Worm (Caenorhabditis elegans): ENCODE results near the gene C12D8.13.
A peak's percentile ranks its signal among the peaks of the same experiment; 100 is the strongest.

C12D8.13 gene

DNA sequence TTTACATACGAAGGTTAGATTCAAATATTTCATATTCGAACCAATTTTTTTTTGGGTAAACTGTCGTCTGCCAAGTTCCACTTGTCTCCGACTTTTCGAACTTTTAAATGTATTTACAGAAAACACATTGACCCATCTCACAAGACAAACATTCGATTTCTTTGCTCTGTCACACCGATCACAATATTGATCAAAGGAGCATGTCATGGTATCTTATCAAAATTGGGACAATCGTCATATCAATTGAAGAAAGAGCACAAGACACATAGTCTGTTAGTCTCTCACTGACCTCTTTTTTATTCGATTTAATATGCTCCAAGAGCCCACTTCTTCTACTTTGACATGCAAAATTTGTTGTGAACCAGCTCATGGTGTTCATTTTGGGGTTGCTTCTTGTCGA is 35.5 kb upstream of the C12D8.13 start, which contains the start of gene nhr-232 (continued):
- TF ChIP-seq cey-2 (tag; optimal IDR thresholded peaks at IDR 0.05; ENCODE audit: borderline replicate concordance, insufficient read depth): no peak
- no peak for TF ChIP-seq lsy-2 (tag; optimal IDR thresholded peaks at IDR 0.05)
- TF ChIP-seq fos-1 (tag; optimal IDR thresholded peaks at IDR 0.05): no peak
- TF ChIP-seq ceh-44 (GFP tag; IDR thresholded peaks at IDR 0.05): no peak
- no peak for TF ChIP-seq fkh-10 (GFP tag; optimal IDR thresholded peaks at IDR 0.05)
- TF ChIP-seq F26F4.8 (GFP tag; conservative IDR thresholded peaks at IDR 0.05): no peak
- peak; percentile 75 for TF ChIP-seq hlh-11 (tag; optimal IDR thresholded peaks at IDR 0.05)
- peak; percentile 52 for TF ChIP-seq mxl-3 (GFP tag; optimal IDR thresholded peaks at IDR 0.05)
- no peak for TF ChIP-seq daf-12 (tag; optimal IDR thresholded peaks at IDR 0.05)
- no peak for TF ChIP-seq nhr-41 (GFP tag; IDR thresholded peaks at IDR 0.05)
- no peak for TF ChIP-seq ZK337.2 (GFP tag; IDR thresholded peaks at IDR 0.05)
- no peak for TF ChIP-seq ceh-32 (tag; optimal IDR thresholded peaks at IDR 0.05; ENCODE audit: poor library complexity)
- peak; percentile 75 for TF ChIP-seq hlh-30 (tag; optimal IDR thresholded peaks at IDR 0.05; ENCODE audit: insufficient read depth)
- TF ChIP-seq dpl-1 (GFP tag; optimal IDR thresholded peaks at IDR 0.05): no peak
- no peak for TF ChIP-seq aly-2 (tag; optimal IDR thresholded peaks at IDR 0.05)
- no peak for TF ChIP-seq nhr-48 (tag; optimal IDR thresholded peaks at IDR 0.05)
- TF ChIP-seq nhr-28 (tag; optimal IDR thresholded peaks at IDR 0.05): peak; percentile 80
- TF ChIP-seq nhr-102 (tag; optimal IDR thresholded peaks at IDR 0.05): no peak
- no peak for TF ChIP-seq daf-16 (GFP tag; optimal IDR thresholded peaks at IDR 0.05)
- TF ChIP-seq daf-16 (tag; optimal IDR thresholded peaks at IDR 0.05): peak; percentile 89
- no peak for TF ChIP-seq nhr-111 (GFP tag; optimal IDR thresholded peaks at IDR 0.05)
- no peak for TF ChIP-seq F49E8.2 (tag; optimal IDR thresholded peaks at IDR 0.05; ENCODE audit: borderline replicate concordance)
- no peak for TF ChIP-seq Y105C5A.15 (GFP tag; IDR thresholded peaks at IDR 0.05)
- TF ChIP-seq gei-8 (GFP tag; optimal IDR thresholded peaks at IDR 0.05): no peak
- TF ChIP-seq lim-7 (GFP tag; IDR thresholded peaks at IDR 0.05): no peak
- no peak for TF ChIP-seq ceh-62 (tag; optimal IDR thresholded peaks at IDR 0.05)
- TF ChIP-seq R02D3.7 (tag; optimal IDR thresholded peaks at IDR 0.05): no peak
- no peak for TF ChIP-seq mdl-1 (tag; optimal IDR thresholded peaks at IDR 0.05)
- no peak for TF ChIP-seq F37D6.2 (tag; optimal IDR thresholded peaks at IDR 0.05)
- no peak for TF ChIP-seq nhr-42 (GFP tag; IDR thresholded peaks at IDR 0.05)
- TF ChIP-seq pha-4 (GFP tag; IDR thresholded peaks at IDR 0.05): no peak
- peak; percentile 14 for TF ChIP-seq pha-4 (tag; optimal IDR thresholded peaks at IDR 0.05)
- no peak for TF ChIP-seq saeg-2 (GFP tag; IDR thresholded peaks at IDR 0.05)
- TF ChIP-seq sdz-12 (GFP tag; optimal IDR thresholded peaks at IDR 0.05): no peak
- no peak for TF ChIP-seq lin-29 (GFP tag; IDR thresholded peaks at IDR 0.05)
- TF ChIP-seq dve-1 (tag; optimal IDR thresholded peaks at IDR 0.05; ENCODE audit: insufficient read depth): peak; percentile 64
- TF ChIP-seq F44E2.7 (GFP tag; IDR thresholded peaks at IDR 0.05): no peak
- no peak for TF ChIP-seq lin-38 (GFP tag; IDR thresholded peaks at IDR 0.05)

DNA sequence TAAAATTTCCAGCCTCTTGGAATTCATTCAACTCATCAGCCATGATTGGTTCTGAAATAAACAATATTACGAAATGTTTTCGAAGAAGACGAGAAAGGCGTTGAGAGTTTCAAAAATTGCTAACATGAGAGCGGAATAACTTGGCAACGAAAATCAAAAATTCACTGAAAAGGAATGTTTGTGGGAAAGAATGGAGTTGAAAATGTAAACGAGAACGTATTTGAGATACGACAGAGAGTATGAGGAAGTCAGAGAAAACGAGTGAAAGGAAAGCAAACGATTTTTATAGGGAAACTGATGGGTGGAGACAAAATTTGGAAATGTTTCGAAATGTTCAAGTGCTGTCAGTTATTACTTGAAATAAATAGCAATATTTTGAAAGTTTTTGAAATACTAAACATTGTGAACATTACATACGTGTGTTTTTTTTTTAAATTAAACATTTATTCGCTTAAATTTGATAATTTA is 34.5 kb upstream of the C12D8.13 start, which contains the start of gene rop-1:
Gene rop-1, minus strand, starts transcription at position 51 of the 468 bp plus-strand sequence.
- TF ChIP-seq nhr-77 (tag; optimal IDR thresholded peaks at IDR 0.05) (no peak), dve-1 (tag; optimal IDR thresholded peaks at IDR 0.05; ENCODE audit: insufficient read depth) (peak; percentile 58), zip-2 (tag; optimal IDR thresholded peaks at IDR 0.05) (peak; percentile 94), pqm-1 (tag; optimal IDR thresholded peaks at IDR 0.05) (peak; percentile 12), nhr-28 (tag; optimal IDR thresholded peaks at IDR 0.05) (peak; percentile 37), ama-1 (optimal IDR thresholded peaks at IDR 0.05) (peak; percentile 59), pha-4 (GFP tag; IDR thresholded peaks at IDR 0.05) (no peak), pha-4 (tag; optimal IDR thresholded peaks at IDR 0.05) (peak; percentile 68), daf-16 (GFP tag; optimal IDR thresholded peaks at IDR 0.05) (no peak), daf-16 (tag; optimal IDR thresholded peaks at IDR 0.05) (peak; percentile 64), ZK337.2 (GFP tag; IDR thresholded peaks at IDR 0.05) (no peak)
